Worm (Caenorhabditis elegans) whole organism, L2 larva: ENCODE data around the gene F09G2.1.

Experiments used
- ceh-82 ChIP-seq: fragments of 150-350 bp; optimal IDR thresholded peaks from 2 replicates; lab custom pipeline; 2014; ENCODE audit warnings: missing biosample characterization, missing genetic modification characterization
- lin-13 ChIP-seq: fragments of 150-350 bp; optimal IDR thresholded peaks from 2 replicates; lab custom pipeline; 2014; ENCODE audit warnings: missing biosample characterization, missing genetic modification reagents, missing genetic modification characterization
- nhr-11 ChIP-seq: fragments of 150-350 bp; optimal IDR thresholded peaks from 2 replicates; lab custom pipeline; 2014; ENCODE audit warnings: missing biosample characterization, missing genetic modification characterization
- unc-62 ChIP-seq: fragments of 150-350 bp; optimal IDR thresholded peaks from 2 replicates; lab custom pipeline; 2014; ENCODE audit warnings: missing biosample characterization, missing genetic modification reagents, missing genetic modification characterization
- zag-1 ChIP-seq: fragments of 150-350 bp; optimal IDR thresholded peaks from 2 replicates; lab custom pipeline; 2014; ENCODE audit warnings: missing biosample characterization, missing genetic modification characterization
- ztf-11 ChIP-seq: sonication (generic microtip); optimal IDR thresholded peaks from 2 replicates; lab custom pipeline; 2017; ENCODE audit warnings: missing biosample characterization, missing genetic modification characterization
- ztf-4 ChIP-seq: fragments of 150-350 bp; optimal IDR thresholded peaks from 2 replicates; lab custom pipeline; 2014; ENCODE audit warnings: missing biosample characterization, missing genetic modification characterization

DNA sequence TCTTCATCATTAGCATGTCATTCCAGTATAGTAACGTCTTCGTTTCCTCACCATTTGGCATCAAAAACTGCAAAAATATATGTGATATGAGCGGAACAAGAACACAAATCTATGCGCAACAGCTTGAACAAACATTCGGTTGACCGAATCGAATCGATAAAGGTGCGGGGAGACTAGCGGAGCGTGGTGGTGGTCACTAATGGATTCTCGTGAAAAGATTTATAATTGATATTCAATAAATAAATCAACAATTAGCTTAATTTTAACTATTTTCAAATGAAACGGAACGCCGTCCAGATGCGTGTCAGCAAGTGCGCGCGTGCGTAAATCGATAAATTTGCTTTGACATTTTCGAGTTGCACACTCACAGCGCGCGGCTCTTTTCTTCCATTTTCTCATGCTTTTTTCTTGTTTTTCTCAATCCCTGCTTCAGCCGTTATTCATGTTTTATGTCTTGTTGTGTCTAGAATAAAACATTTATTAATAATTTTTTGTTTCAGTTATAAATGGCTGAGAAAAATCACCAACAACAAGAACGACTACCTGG, 21.0 kb downstream of the F09G2.1 start, which contains the start of the genes C13F10.8, C13F10.6 and kxd-1:
- TF ChIP-seq nhr-11 (tag; lab: Kevin White, UChicago) (no peak), zag-1 (tag; lab: Kevin White, UChicago) (no peak), ceh-82 (no peak), lin-13 (GFP tag; lab: Kevin White, UChicago) (no peak), unc-62 (GFP tag; lab: Kevin White, UChicago) (no peak), ztf-4 (tag; lab: Kevin White, UChicago) (no peak), ztf-11 (tag; lab: Kevin White, UChicago) (no peak)
